Worm (Caenorhabditis elegans): ENCODE results near the gene fbxa-100.

DNA sequence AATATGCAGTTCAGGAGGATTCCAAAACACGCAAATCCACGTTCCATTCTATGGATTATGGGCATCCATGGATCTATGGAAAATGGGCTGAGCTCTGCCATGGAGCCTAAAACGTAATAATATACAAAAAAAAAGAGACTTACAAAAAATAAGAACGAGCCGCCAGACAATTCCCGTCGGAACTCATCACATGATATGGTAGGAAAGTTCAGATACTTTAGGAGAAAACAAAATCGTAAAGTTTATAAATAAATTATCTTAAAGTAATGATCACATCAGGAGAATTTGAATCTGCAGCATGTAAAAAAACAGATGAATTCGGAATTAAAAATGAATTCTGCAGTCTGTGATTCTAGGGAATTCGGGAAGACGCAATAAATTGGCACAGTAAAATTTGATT is 46.2 kb downstream of the fbxa-100 start, which contains the start of gene str-232:
- TF ChIP-seq fkh-4 (tag; optimal IDR thresholded peaks at IDR 0.05; ENCODE audit: borderline replicate concordance), result no peak
- TF ChIP-seq fos-1 (tag; optimal IDR thresholded peaks at IDR 0.05), result no peak
- no peak for TF ChIP-seq lin-39 (tag; optimal IDR thresholded peaks at IDR 0.05)
- TF ChIP-seq mep-1 (tag; optimal IDR thresholded peaks at IDR 0.05), result no peak
- no peak for TF ChIP-seq unc-98 (GFP tag; IDR thresholded peaks at IDR 0.05)
- no peak for TF ChIP-seq ama-1 (optimal IDR thresholded peaks at IDR 0.05)
- TF ChIP-seq elt-2 (tag; optimal IDR thresholded peaks at IDR 0.05), result no peak

Data from whole organism, L1 larva.